Fruit fly (Drosophila melanogaster): Measurements from ENCODE around the gene Med.

Gene Med

dm6 chr3R:31596071-31596883 is 14.6 kb upstream of the Med start, which contains the start of gene RpL6 (continued):
- no peak for TF ChIP-seq CG10209 (GFP tag; optimal IDR thresholded peaks at IDR 0.05)
- TF ChIP-seq vfl (GFP tag; optimal IDR thresholded peaks at IDR 0.05), result no peak
- no peak for TF ChIP-seq Mad (GFP tag; optimal IDR thresholded peaks at IDR 0.05)
- peak; percentile 42; the same call in 1 of the 2 replicates for TF ChIP-seq onecut (GFP tag; IDR thresholded peaks at IDR 0.05)
- no peak for TF ChIP-seq Usf (GFP tag; optimal IDR thresholded peaks at IDR 0.05)
- no peak for TF ChIP-seq HmgD (GFP tag; optimal IDR thresholded peaks at IDR 0.05)
- TF ChIP-seq CG15479 (GFP tag; optimal IDR thresholded peaks at IDR 0.05), result no peak
- no peak for TF ChIP-seq CG11560 (tag; IDR thresholded peaks at IDR 0.05)
- TF ChIP-seq Awh (GFP tag; IDR thresholded peaks at IDR 0.05), result no peak
- TF ChIP-seq YL-1 (GFP tag; optimal IDR thresholded peaks at IDR 0.05), result peak; percentile 98
- TF ChIP-seq CG1832 (GFP tag; optimal IDR thresholded peaks at IDR 0.05), result no peak
- no peak for TF ChIP-seq eyg (GFP tag; optimal IDR thresholded peaks at IDR 0.05)
- peak; percentile 15 for TF ChIP-seq Hr3 (GFP tag; optimal IDR thresholded peaks at IDR 0.05)
- no peak for TF ChIP-seq BtbVII (GFP tag; optimal IDR thresholded peaks at IDR 0.05)
- TF ChIP-seq CG7839 (tag; optimal IDR thresholded peaks at IDR 0.05), result no peak
- TF ChIP-seq BEAF-32 (GFP tag; optimal IDR thresholded peaks at IDR 0.05), result peak; percentile 84
- peak; percentile 10 for TF ChIP-seq bcd (GFP tag; optimal IDR thresholded peaks at IDR 0.05)
- no peak for TF ChIP-seq CG7556 (GFP tag; optimal IDR thresholded peaks at IDR 0.05)
- no peak for TF ChIP-seq Deaf1 (tag; optimal IDR thresholded peaks at IDR 0.05)
- TF ChIP-seq CG9727 (GFP tag; optimal IDR thresholded peaks at IDR 0.05), result peak; percentile 38
- TF ChIP-seq CG2678 (tag; optimal IDR thresholded peaks at IDR 0.05), result peak; percentile 25
- TF ChIP-seq esg (GFP tag; conservative IDR thresholded peaks at IDR 0.05), result no peak
- peak; percentile 79; the same call in 2 of the 4 replicates for TF ChIP-seq chinmo (GFP tag; IDR thresholded peaks at IDR 0.05; ENCODE audit: partially characterized antibody)
- no peak for TF ChIP-seq Optix (GFP tag; IDR thresholded peaks at IDR 0.05)
- peak; percentile 25 for TF ChIP-seq pho (GFP tag; optimal IDR thresholded peaks at IDR 0.05)
- TF ChIP-seq CG7357 (GFP tag; IDR thresholded peaks at IDR 0.05), result no peak
- TF ChIP-seq D (optimal IDR thresholded peaks at IDR 0.05), result no peak
- no peak for TF ChIP-seq D (GFP tag; optimal IDR thresholded peaks at IDR 0.05)
- TF ChIP-seq chn (GFP tag; optimal IDR thresholded peaks at IDR 0.05), result no peak
- no peak for TF ChIP-seq dimm (GFP tag; IDR thresholded peaks at IDR 0.05)
- no peak for TF ChIP-seq CG30431 (GFP tag; optimal IDR thresholded peaks at IDR 0.05)
- no peak for TF ChIP-seq CG3726 (GFP tag; IDR thresholded peaks at IDR 0.05)
- TF ChIP-seq en (GFP tag; optimal IDR thresholded peaks at IDR 0.05), result no peak
- no peak for TF ChIP-seq CTCF (GFP tag; optimal IDR thresholded peaks at IDR 0.05)
- no peak for TF ChIP-seq trh (GFP tag; optimal IDR thresholded peaks at IDR 0.05)
- TF ChIP-seq wor (GFP tag; IDR thresholded peaks at IDR 0.05), result no peak
- TF ChIP-seq B-H1 (GFP tag; IDR thresholded peaks at IDR 0.05), result no peak
- TF ChIP-seq ewg (GFP tag; optimal IDR thresholded peaks at IDR 0.05), result no peak
- TF ChIP-seq ase (GFP tag; IDR thresholded peaks at IDR 0.05), result no peak
- TF ChIP-seq croc (GFP tag; conservative IDR thresholded peaks at IDR 0.05), result no peak
- peak; percentile 43 for TF ChIP-seq CG32532 (GFP tag; IDR thresholded peaks at IDR 0.05)
- TF ChIP-seq CG12071 (GFP tag; optimal IDR thresholded peaks at IDR 0.05), result no peak
- TF ChIP-seq inv (GFP tag; IDR thresholded peaks at IDR 0.05; ENCODE audit: partially characterized antibody), result peak; percentile 57
- peak; percentile 71 for TF ChIP-seq knrl (GFP tag; IDR thresholded peaks at IDR 0.05; ENCODE audit: partially characterized antibody)
- peak; percentile 78 for TF ChIP-seq CG14860 (GFP tag; IDR thresholded peaks at IDR 0.05; ENCODE audit: partially characterized antibody)
- TF ChIP-seq CG17802 (tag; optimal IDR thresholded peaks at IDR 0.05), result no peak
- no peak for TF ChIP-seq danr (GFP tag; IDR thresholded peaks at IDR 0.05)
- no peak for TF ChIP-seq CG12744 (GFP tag; optimal IDR thresholded peaks at IDR 0.05)
- no peak for TF ChIP-seq CG5180 (GFP tag; optimal IDR thresholded peaks at IDR 0.05)
- TF ChIP-seq pfk (GFP tag; optimal IDR thresholded peaks at IDR 0.05), result peak; percentile 47
